Worm (Caenorhabditis elegans) whole organism, L4 larva: Measurements from ENCODE around the gene sto-3.

Experiments used
- F44E2.7 ChIP-seq: fragments of 200-800 bp; sonication (Bioruptor generic); IDR thresholded peaks from 2 replicates; pipeline ENCODE4 v2.1.2; 2022; ENCODE audit warnings: missing genetic modification characterization, missing compliant biosample characterization
- F49E8.2 ChIP-seq: sonication (generic microtip); optimal IDR thresholded peaks from 2 replicates; lab custom pipeline; 2016; ENCODE audit warnings: missing compliant biosample characterization, mild to moderate bottlenecking, missing genetic modification characterization, borderline replicate concordance
- Y5F2A.4 ChIP-seq: fragments of 200-800 bp; sonication (Bioruptor generic); optimal IDR thresholded peaks from 2 replicates; lab custom pipeline; 2018; ENCODE audit warnings: mild to moderate bottlenecking, missing genetic modification characterization, missing compliant biosample characterization
- ZK337.2 ChIP-seq: fragments of 200-800 bp; sonication (Bioruptor generic); IDR thresholded peaks from 2 replicates; pipeline ENCODE4 v1.3.6; 2022; ENCODE audit warnings: missing genetic modification reagents, missing genetic modification characterization, missing compliant biosample characterization
- aha-1 ChIP-seq: fragments of 150-350 bp; peaks from one replicate; lab custom pipeline; 2014; ENCODE audit warnings: missing biosample characterization, missing genetic modification characterization
- aly-2 ChIP-seq: sonication (generic microtip); optimal IDR thresholded peaks from 2 replicates; lab custom pipeline; 2018; ENCODE audit warnings: missing biosample characterization, missing genetic modification characterization
- ama-1 ChIP-seq: fragments of 150-350 bp; optimal IDR thresholded peaks from 2 replicates; lab custom pipeline; 2014; ENCODE audit warnings: inconsistent platforms, mixed read lengths
- ceh-28 ChIP-seq: fragments of 150-350 bp; optimal IDR thresholded peaks from 2 replicates; lab custom pipeline; 2014; ENCODE audit warnings: missing biosample characterization, missing genetic modification reagents, missing genetic modification characterization
- ceh-44 ChIP-seq: fragments of 200-800 bp; sonication (Bioruptor generic); IDR thresholded peaks from 2 replicates; pipeline ENCODE4 v1.3.6; 2022; ENCODE audit warnings: missing genetic modification reagents, missing genetic modification characterization, missing compliant biosample characterization
- ces-1 ChIP-seq: fragments of 150-350 bp; sonication (generic microtip); optimal IDR thresholded peaks from 4 replicates; lab custom pipeline; 2014; ENCODE audit warnings: missing biosample characterization, missing genetic modification reagents, missing genetic modification characterization
- cey-2 ChIP-seq: sonication (generic microtip); optimal IDR thresholded peaks from 3 replicates; lab custom pipeline; 2017; ENCODE audit warnings: missing genetic modification characterization, mild to moderate bottlenecking, missing compliant biosample characterization, antibody characterized with exemption, borderline replicate concordance; ENCODE audit not compliant: insufficient read depth
- daf-16 ChIP-seq, 3 experiments: sonication (generic microtip); optimal IDR thresholded peaks; 2 replicates each; lab custom pipeline; 2016 to 2017; ENCODE audit warnings: missing genetic modification characterization in 3 of 3, missing genetic modification reagents in 3 of 3, mild to moderate bottlenecking in 2 of 3, missing compliant biosample characterization in 2 of 3, missing biosample characterization in 1 of 3, moderate library complexity in 1 of 3
- daf-19 ChIP-seq: fragments of 200-800 bp; sonication (Bioruptor generic); conservative IDR thresholded peaks from 2 replicates; pipeline ENCODE4 v1.3.6; 2022; ENCODE audit warnings: missing genetic modification characterization, missing compliant biosample characterization
- daf-8 ChIP-seq: fragments of 200-800 bp; sonication (Bioruptor generic); IDR thresholded peaks from 2 replicates; pipeline ENCODE4 v1.3.6; 2022; ENCODE audit warnings: missing genetic modification characterization, missing compliant biosample characterization
- dmd-8 ChIP-seq: fragments of 200-800 bp; sonication (Bioruptor generic); IDR thresholded peaks from 2 replicates; pipeline ENCODE4 v1.3.6; 2022; ENCODE audit warnings: missing genetic modification characterization, missing compliant biosample characterization
- dpl-1 ChIP-seq: fragments of 150-350 bp; optimal IDR thresholded peaks from 2 replicates; lab custom pipeline; 2014; ENCODE audit warnings: missing biosample characterization, missing genetic modification reagents, missing genetic modification characterization
- duxl-1 ChIP-seq: sonication (generic microtip); optimal IDR thresholded peaks from 2 replicates; lab custom pipeline; 2016; ENCODE audit warnings: mild to moderate bottlenecking, missing genetic modification characterization, moderate library complexity, missing compliant biosample characterization; ENCODE audit not compliant: poor library complexity
- egl-43 ChIP-seq: fragments of 200-800 bp; sonication (Bioruptor generic); IDR thresholded peaks from 2 replicates; pipeline ENCODE4 v1.3.6; 2022; ENCODE audit warnings: missing genetic modification reagents, missing genetic modification characterization, missing compliant biosample characterization
- hif-1 ChIP-seq, 2 experiments: sonication (generic microtip); optimal IDR thresholded peaks; 2 replicates each; lab custom pipeline; 2016 to 2017; ENCODE audit warnings: missing compliant biosample characterization in 2 of 2, missing genetic modification characterization in 2 of 2, missing genetic modification reagents in 2 of 2, missing genotype in 2 of 2, mild to moderate bottlenecking in 1 of 2
- hlh-11 ChIP-seq: fragments of 200-800 bp; sonication (Bioruptor generic); optimal IDR thresholded peaks from 2 replicates; lab custom pipeline; 2018; ENCODE audit warnings: mild to moderate bottlenecking, missing genetic modification characterization, missing compliant biosample characterization
- hlh-30 ChIP-seq: sonication (generic microtip); optimal IDR thresholded peaks from 2 replicates; lab custom pipeline; 2017; ENCODE audit warnings: antibody characterized with exemption, mild to moderate bottlenecking, missing genetic modification characterization, missing compliant biosample characterization; ENCODE audit not compliant: insufficient read depth
- lin-29 ChIP-seq: fragments of 200-800 bp; sonication (Bioruptor generic); IDR thresholded peaks from 2 replicates; pipeline ENCODE4 v1.3.6; 2022; ENCODE audit warnings: missing genetic modification reagents, missing genetic modification characterization, missing compliant biosample characterization
- lin-38 ChIP-seq: fragments of 200-800 bp; sonication (Bioruptor generic); IDR thresholded peaks from 2 replicates; pipeline ENCODE4 v1.3.6; 2022; ENCODE audit warnings: missing genetic modification reagents, missing genetic modification characterization, missing compliant biosample characterization
- lin-39 ChIP-seq: fragments of 150-350 bp; optimal IDR thresholded peaks from 2 replicates; lab custom pipeline; 2014; ENCODE audit warnings: missing biosample characterization, missing genetic modification reagents, missing genetic modification characterization
- lir-3 ChIP-seq: sonication (generic microtip); optimal IDR thresholded peaks from 2 replicates; lab custom pipeline; 2016; ENCODE audit warnings: mild to moderate bottlenecking, missing genetic modification characterization, missing compliant biosample characterization
- lsy-2 ChIP-seq, 2 experiments: fragments of 150-350 bp in 1 of 2; sonication (generic microtip) in 1 of 2; optimal IDR thresholded peaks; 2 replicates each; lab custom pipeline; 2014 to 2017; ENCODE audit warnings: missing biosample characterization in 2 of 2, missing genetic modification characterization in 2 of 2
- madf-5 ChIP-seq, 2 experiments: fragments of 200-800 bp; sonication (Bioruptor generic); IDR thresholded peaks; 2 replicates each; pipeline ENCODE4 v1.3.6; 2022; ENCODE audit warnings: missing compliant biosample characterization in 2 of 2, missing genetic modification characterization in 2 of 2
- madf-9 ChIP-seq: fragments of 200-800 bp; sonication (Bioruptor generic); conservative IDR thresholded peaks from 2 replicates; pipeline ENCODE4 v1.3.6; 2022; ENCODE audit warnings: missing genetic modification reagents, missing genetic modification characterization, missing compliant biosample characterization
- mdt-29 ChIP-seq: fragments of 200-800 bp; sonication (Bioruptor generic); IDR thresholded peaks from 2 replicates; pipeline ENCODE4 v1.3.6; 2022; ENCODE audit warnings: missing genetic modification reagents, missing genetic modification characterization, missing compliant biosample characterization
- mes-2 ChIP-seq: sonication (generic microtip); optimal IDR thresholded peaks from 2 replicates; lab custom pipeline; 2016; ENCODE audit warnings: missing genotype, mild to moderate bottlenecking, missing genetic modification characterization, missing compliant biosample characterization; ENCODE audit not compliant: poor library complexity, severe bottlenecking
- mxl-2 ChIP-seq: fragments of 200-800 bp; sonication (Bioruptor generic); conservative IDR thresholded peaks from 2 replicates; pipeline ENCODE4 v1.3.6; 2022; ENCODE audit warnings: missing genetic modification reagents, missing genetic modification characterization, missing compliant biosample characterization
- nhr-10 ChIP-seq: fragments of 150-350 bp; optimal IDR thresholded peaks from 2 replicates; lab custom pipeline; 2014; ENCODE audit warnings: missing biosample characterization, missing genetic modification characterization
- nhr-102 ChIP-seq: sonication (generic microtip); optimal IDR thresholded peaks from 2 replicates; lab custom pipeline; 2016; ENCODE audit warnings: mild to moderate bottlenecking, missing genetic modification characterization, moderate library complexity, missing compliant biosample characterization
- nhr-111 ChIP-seq: fragments of 200-800 bp; sonication (Bioruptor generic); optimal IDR thresholded peaks from 2 replicates; lab custom pipeline; 2018; ENCODE audit warnings: mild to moderate bottlenecking, missing genetic modification characterization, missing compliant biosample characterization
- nhr-25 ChIP-seq: sonication (generic microtip); optimal IDR thresholded peaks from 2 replicates; lab custom pipeline; 2017; ENCODE audit warnings: missing genetic modification characterization, mild to moderate bottlenecking, missing compliant biosample characterization, antibody characterized with exemption, moderate library complexity, borderline replicate concordance; ENCODE audit not compliant: insufficient read depth
- nhr-6 ChIP-seq: fragments of 150-350 bp; optimal IDR thresholded peaks from 2 replicates; lab custom pipeline; 2014; ENCODE audit warnings: missing biosample characterization, missing genetic modification characterization
- nhr-76 ChIP-seq: fragments of 150-350 bp; optimal IDR thresholded peaks from 2 replicates; lab custom pipeline; 2014; ENCODE audit warnings: missing biosample characterization, missing genetic modification characterization
- pha-4 ChIP-seq, 2 experiments: fragments of 150-350 bp in 1 of 2; fragments of 200-800 bp in 1 of 2; sonication (Bioruptor generic) in 1 of 2; IDR thresholded peaks in 1 of 2; optimal IDR thresholded peaks in 1 of 2; 2 replicates each; pipeline versions ENCODE4 v1.3.6 to Lab custom; 2014 to 2022; ENCODE audit warnings: missing genetic modification characterization in 2 of 2, missing genetic modification reagents in 2 of 2, missing biosample characterization in 1 of 2, missing compliant biosample characterization in 1 of 2
- pqm-1 ChIP-seq: sonication (generic microtip); optimal IDR thresholded peaks from 2 replicates; lab custom pipeline; 2017; ENCODE audit warnings: missing biosample characterization, missing genetic modification characterization
- sdz-12 ChIP-seq: fragments of 200-800 bp; sonication (Bioruptor generic); optimal IDR thresholded peaks from 2 replicates; lab custom pipeline; 2018; ENCODE audit warnings: mild to moderate bottlenecking, missing genetic modification characterization, missing compliant biosample characterization
- set-16 ChIP-seq: fragments of 200-800 bp; sonication (Bioruptor generic); IDR thresholded peaks from 2 replicates; pipeline ENCODE4 v1.3.6; 2022; ENCODE audit warnings: missing genetic modification reagents, missing genetic modification characterization, missing compliant biosample characterization
- skn-1 ChIP-seq: fragments of 150-350 bp; optimal IDR thresholded peaks from 2 replicates; lab custom pipeline; 2014; ENCODE audit warnings: missing biosample characterization, missing genetic modification characterization
- snpc-4 ChIP-seq: fragments of 150-350 bp; optimal IDR thresholded peaks from 2 replicates; lab custom pipeline; 2014; ENCODE audit warnings: missing biosample characterization, missing genetic modification characterization
- vab-7 ChIP-seq: fragments of 200-800 bp; sonication (Bioruptor generic); IDR thresholded peaks from 2 replicates; pipeline ENCODE4 v1.3.6; 2022; ENCODE audit warnings: missing genetic modification reagents, missing genetic modification characterization, missing compliant biosample characterization
- zag-1 ChIP-seq: fragments of 150-350 bp; optimal IDR thresholded peaks from 2 replicates; lab custom pipeline; 2014; ENCODE audit warnings: missing biosample characterization, missing genetic modification characterization
- zfp-2 ChIP-seq: sonication (generic microtip); optimal IDR thresholded peaks from 2 replicates; lab custom pipeline; 2016; ENCODE audit warnings: mild to moderate bottlenecking, missing genetic modification characterization, missing compliant biosample characterization
- ztf-11 ChIP-seq: fragments of 150-350 bp; optimal IDR thresholded peaks from 2 replicates; lab custom pipeline; 2014; ENCODE audit warnings: missing biosample characterization, missing genetic modification characterization

The sto-3 gene

DNA sequence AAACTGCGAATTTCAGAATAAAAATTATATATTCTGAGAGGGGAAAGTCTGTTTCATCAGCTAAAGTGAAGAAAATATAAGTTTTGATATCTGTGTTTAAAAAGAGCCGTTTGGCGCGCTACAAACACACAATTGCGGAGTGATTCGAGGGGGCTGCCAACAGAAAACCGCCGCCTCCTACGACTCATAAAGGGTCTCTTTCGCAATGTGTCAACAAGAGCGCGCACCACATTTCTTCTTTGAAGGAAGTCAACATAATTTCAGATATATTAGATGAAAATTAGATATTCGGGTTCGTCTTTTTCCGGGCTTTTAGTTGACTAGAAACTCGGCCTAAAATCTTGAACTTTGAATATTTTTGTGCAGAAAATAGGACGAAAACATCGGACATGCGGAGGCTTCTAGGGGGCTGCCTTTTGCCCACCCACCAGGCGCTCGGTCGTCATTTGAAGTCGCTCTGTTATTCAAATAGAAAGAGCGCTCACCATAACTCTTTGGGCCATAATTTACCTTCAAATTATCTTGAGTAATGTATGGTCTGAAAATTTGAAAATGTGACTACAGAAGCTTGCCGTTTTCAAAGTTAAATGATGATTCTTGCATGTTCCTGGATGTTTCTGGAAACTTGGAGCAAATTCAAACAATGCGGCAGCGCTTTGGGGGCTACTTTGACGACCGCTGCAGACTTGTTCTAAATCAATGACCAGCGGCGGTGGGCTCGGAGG lies 16.0 kb downstream of the sto-3 start (continued):
- TF ChIP-seq nhr-76 (tag; lab: Kevin White, UChicago) (no peak), daf-16 (GFP tag; optimal IDR thresholded peaks at IDR 0.05; lab: Kevin White, UChicago) (peak; percentile 83 to 85), daf-16 (tag; optimal IDR thresholded peaks at IDR 0.05; lab: Kevin White, UChicago) (peak; percentile 77), set-16 (GFP tag; lab: Robert Waterston, UW) (peak; percentile 76), zfp-2 (tag; lab: Kevin White, UChicago) (peak; percentile 73), mxl-2 (peak; percentile 69), dpl-1 (GFP tag; lab: Kevin White, UChicago) (peak; percentile 72), cey-2 (tag; lab: Kevin White, UChicago) (no peak), lin-38 (GFP tag; lab: Robert Waterston, UW) (peak; percentile 79), hlh-30 (tag; lab: Kevin White, UChicago) (peak; percentile 73), hlh-11 (peak; percentile 98), lsy-2 (tag; optimal IDR thresholded peaks at IDR 0.05; lab: Kevin White, UChicago) (peak; percentile 74 to 86), duxl-1 (tag; lab: Kevin White, UChicago) (peak; percentile 80), ceh-28 (tag; lab: Kevin White, UChicago) (peak; percentile 41), nhr-102 (tag; lab: Kevin White, UChicago) (peak; percentile 96), lir-3 (tag; lab: Kevin White, UChicago) (peak; percentile 16), vab-7 (peak; percentile 79; the same call in 1 of the 2 replicates), ztf-11 (tag; lab: Kevin White, UChicago) (no peak), sdz-12 (GFP tag; lab: Kevin White, UChicago) (peak; percentile 95), ceh-44 (GFP tag; lab: Robert Waterston, UW) (0 out of 2 replicates have a peak, but pooled peaks have one; percentile 49), nhr-25 (tag; lab: Kevin White, UChicago) (peak; percentile 94), aly-2 (tag; lab: Kevin White, UChicago) (no peak), ces-1 (GFP tag; lab: Kevin White, UChicago) (no peak), mdt-29 (GFP tag; lab: Robert Waterston, UW) (peak; percentile 94), madf-5 (GFP tag; IDR thresholded peaks at IDR 0.05; lab: Robert Waterston, UW) (0 out of 4 replicates have a peak, but pooled peaks of 1 of the 2 experiments have one; percentile 36), nhr-111 (GFP tag; lab: Kevin White, UChicago) (no peak), snpc-4 (no peak), nhr-6 (peak; percentile 84), F49E8.2 (no peak), ZK337.2 (GFP tag; lab: Robert Waterston, UW) (no peak), lin-29 (peak; percentile 92), madf-9 (GFP tag; lab: Robert Waterston, UW) (peak; percentile 75), zag-1 (tag; lab: Kevin White, UChicago) (peak; percentile 82), daf-19 (GFP tag; lab: Robert Waterston, UW) (peak; percentile 92), hif-1 (tag; optimal IDR thresholded peaks at IDR 0.05; lab: Kevin White, UChicago) (peak; percentile 84 to 94), nhr-10 (peak; percentile 83), lin-39 (tag; lab: Kevin White, UChicago) (peak; percentile 23), egl-43 (no peak; the same call in none of the 2 replicates), aha-1 (peak; percentile 98), dmd-8 (no peak), pha-4 (GFP tag; IDR thresholded peaks at IDR 0.05; lab: Robert Waterston, UW) (peak; percentile 91), pha-4 (tag; optimal IDR thresholded peaks at IDR 0.05; lab: Kevin White, UChicago) (no peak), daf-8 (GFP tag; lab: Robert Waterston, UW) (peak; percentile 91), pqm-1 (tag; lab: Kevin White, UChicago) (peak; percentile 50), ama-1 (lab: Kevin White, UChicago) (no peak), F44E2.7 (GFP tag; lab: Robert Waterston, UW) (no peak), Y5F2A.4 (GFP tag; lab: Kevin White, UChicago) (peak; percentile 54), skn-1 (tag; lab: Kevin White, UChicago) (no peak), mes-2 (peak; percentile 68)
